Fruit fly (Drosophila melanogaster) S2 (cell line): ENCODE measurements around the gene ato.

Source experiments
- CG8478 ChIP-seq: fragments of >200 bp; optimal IDR thresholded peaks from 2 replicates; lab custom pipeline; 2018
- CTCF ChIP-seq, 2 experiments: fragments of >200 bp; optimal IDR thresholded peaks; 2 replicates each; lab custom pipeline; 2018

The ato gene

dm6 chr3R:8277494-8278293 lies at the start of gene ato:
Gene ato, plus strand, starts transcription at chr3R:8278052.
- no peak for TF ChIP-seq CG8478
- TF ChIP-seq CTCF (optimal IDR thresholded peaks at IDR 0.05; lab: Kevin White, UChicago): no peak

- TF ChIP-seq CTCF (optimal IDR thresholded peaks at IDR 0.05; lab: Kevin White, UChicago): peak; percentile 51 to 70
- no peak for TF ChIP-seq CG8478
These were observed 44.5 kb upstream of the ato start, which contains the start of gene PolI for dm6 chr3R:8233370-8233773. Gene PolI, plus strand, starts transcription at chr3R:8233507.

DNA sequence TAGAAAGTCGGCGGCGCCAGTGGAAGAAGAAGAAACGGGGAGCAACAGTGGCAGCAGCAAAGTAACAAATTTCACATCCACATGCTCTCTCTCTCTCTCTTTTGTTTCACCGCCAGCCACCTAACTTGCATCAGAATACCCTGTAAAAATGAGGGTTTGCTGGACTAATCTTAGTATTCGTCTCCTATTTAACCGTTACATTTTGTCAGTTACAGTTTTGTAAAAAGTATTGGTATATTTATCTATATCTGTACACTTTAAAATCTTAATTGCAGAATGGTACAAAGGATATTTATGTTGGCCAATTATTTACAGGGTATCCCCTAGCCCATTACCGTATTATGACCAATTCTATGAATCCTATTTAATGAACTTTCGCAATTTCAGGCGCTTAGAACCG lies 44.0 kb upstream of the ato start:
- TF ChIP-seq CTCF (optimal IDR thresholded peaks at IDR 0.05; lab: Kevin White, UChicago): no peak
- TF ChIP-seq CG8478: no peak

dm6 chr3R:8239472-8240301 lies 38.2 kb upstream of the ato start:
- TF ChIP-seq CG8478 (no peak), CTCF (optimal IDR thresholded peaks at IDR 0.05; lab: Kevin White, UChicago) (no peak)

dm6 chr3R:8240302-8240682 lies 37.6 kb upstream of the ato start, which contains the start of gene Ada2b:
Gene Ada2b, minus strand, starts transcription at chr3R:8240515.
- no peak for TF ChIP-seq CG8478
- TF ChIP-seq CTCF (optimal IDR thresholded peaks at IDR 0.05; lab: Kevin White, UChicago): peak in 1 of 2 experiments; percentile 27

- TF ChIP-seq CG8478 (no peak), CTCF (optimal IDR thresholded peaks at IDR 0.05; lab: Kevin White, UChicago) (no peak)
These were observed 34.1 kb upstream of the ato start, which contains the start of the genes CG9636, CG18749 and CG33722 for dm6 chr3R:8243720-8244119. Gene CG9636, minus strand, starts transcription at chr3R:8243792. Gene CG18749, plus strand, starts transcription at chr3R:8244055. Gene CG33722, plus strand, starts transcription at chr3R:8244055.

- TF ChIP-seq CG8478 (no peak), CTCF (optimal IDR thresholded peaks at IDR 0.05; lab: Kevin White, UChicago) (no peak)
These were observed 29.7 kb upstream of the ato start, which contains the start of gene CG15864 for dm6 chr3R:8248138-8248537. Gene CG15864, plus strand, starts transcription at chr3R:8248438.

dm6 chr3R:8250166-8250733 lies 27.6 kb upstream of the ato start, which contains the start of gene mtg:
Gene mtg, plus strand, starts transcription at chr3R:8250497.
- TF ChIP-seq CG8478 (no peak), CTCF (optimal IDR thresholded peaks at IDR 0.05; lab: Kevin White, UChicago) (no peak)

DNA sequence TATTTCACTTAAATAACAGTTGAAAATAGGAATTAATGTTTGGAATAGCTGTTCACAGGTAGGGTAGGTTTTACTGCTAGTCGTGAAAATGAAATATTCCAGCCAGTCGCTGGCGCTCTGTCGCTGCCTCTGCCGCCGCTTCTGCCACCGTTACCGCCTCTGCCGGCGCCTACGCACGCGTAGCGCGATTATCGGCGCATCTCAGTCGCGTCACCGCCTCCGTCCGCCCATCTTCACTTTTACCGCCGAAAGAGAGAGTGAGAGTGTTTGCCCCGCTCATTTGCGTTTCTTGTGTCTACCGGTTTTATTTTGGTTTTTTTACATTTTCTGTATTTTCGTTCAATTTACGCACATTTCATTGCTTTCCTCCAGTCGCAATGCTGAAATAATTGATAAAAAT lies 26.3 kb upstream of the ato start:
- TF ChIP-seq CG8478 (no peak), CTCF (optimal IDR thresholded peaks at IDR 0.05; lab: Kevin White, UChicago) (no peak)

dm6 chr3R:8254347-8254746 lies 23.5 kb upstream of the ato start:
- TF ChIP-seq CG8478 (no peak), CTCF (optimal IDR thresholded peaks at IDR 0.05; lab: Kevin White, UChicago) (no peak)

dm6 chr3R:8256040-8256439 lies 21.8 kb upstream of the ato start:
- no peak for TF ChIP-seq CG8478
- TF ChIP-seq CTCF (optimal IDR thresholded peaks at IDR 0.05; lab: Kevin White, UChicago): no peak

DNA sequence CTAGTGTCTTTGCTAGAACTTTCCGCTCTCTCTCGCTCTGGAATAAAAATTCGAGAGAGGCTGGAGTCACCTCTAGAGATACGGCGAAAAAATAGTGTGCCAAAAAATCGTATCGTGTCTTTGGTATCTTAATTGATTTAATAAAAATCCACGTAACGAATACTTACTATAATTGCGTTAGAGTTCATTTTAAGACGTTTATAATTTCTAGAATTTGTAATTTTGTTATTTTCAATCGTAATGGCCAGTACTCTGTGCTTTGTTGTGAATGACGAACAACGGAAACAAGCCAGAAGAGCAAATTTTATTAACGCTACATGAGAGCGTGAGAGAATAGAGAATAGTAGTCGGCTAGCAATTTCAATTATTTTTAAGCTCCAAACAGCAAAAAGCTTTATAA lies 16.2 kb upstream of the ato start:
- no peak for TF ChIP-seq CTCF (optimal IDR thresholded peaks at IDR 0.05; lab: Kevin White, UChicago)
- TF ChIP-seq CG8478: no peak

dm6 chr3R:8264302-8265080 lies 13.4 kb upstream of the ato start, which contains the start of the genes RPA1 and Mcm2:
Gene RPA1, minus strand, starts transcription at chr3R:8264451.
Gene Mcm2, plus strand, starts transcription at chr3R:8264970.
- TF ChIP-seq CTCF (optimal IDR thresholded peaks at IDR 0.05; lab: Kevin White, UChicago): peak in 1 of 2 experiments; percentile 22
- no peak for TF ChIP-seq CG8478

dm6 chr3R:8269740-8270139 lies 8.1 kb upstream of the ato start, which contains the start of gene CG9630:
Gene CG9630, minus strand, starts transcription at chr3R:8269896.
- no peak for TF ChIP-seq CG8478
- peak; percentile 38 to 55 for TF ChIP-seq CTCF (optimal IDR thresholded peaks at IDR 0.05; lab: Kevin White, UChicago)
